Worm (Caenorhabditis elegans): ENCODE results near the gene Y105C5B.18.

DNA sequence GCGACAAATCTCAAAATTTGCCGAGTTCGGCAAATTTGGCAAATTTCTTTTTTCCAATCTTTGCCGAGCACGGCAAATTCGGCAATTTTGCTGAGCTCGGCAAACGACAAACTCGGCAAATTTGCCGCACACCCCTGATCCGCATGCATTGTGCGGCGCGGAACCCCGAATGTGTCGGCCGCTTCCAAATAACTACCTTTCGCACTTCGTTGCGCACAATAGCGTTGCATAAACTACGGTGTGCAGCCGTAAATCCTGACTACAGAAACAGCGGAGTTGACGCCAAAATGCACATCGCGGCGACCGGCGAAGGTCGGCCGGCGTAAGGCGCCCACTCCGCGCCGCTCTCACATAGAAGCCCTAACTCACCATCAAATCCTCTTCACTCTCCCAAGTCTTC, 25.9 kb upstream of the Y105C5B.18 start:
- TF ChIP-seq zag-1 (tag; optimal IDR thresholded peaks at IDR 0.05), result no peak
- no peak for TF ChIP-seq egl-27 (tag; optimal IDR thresholded peaks at IDR 0.05)
- no peak for TF ChIP-seq mep-1 (tag; optimal IDR thresholded peaks at IDR 0.05)
- no peak for TF ChIP-seq pax-3 (tag; optimal IDR thresholded peaks at IDR 0.05)
- TF ChIP-seq aly-2 (tag; optimal IDR thresholded peaks at IDR 0.05), result no peak
- TF ChIP-seq efl-3 (GFP tag; optimal IDR thresholded peaks at IDR 0.05), result no peak
- TF ChIP-seq efl-1 (optimal IDR thresholded peaks at IDR 0.05), result no peak
- TF ChIP-seq efl-1 (GFP tag; optimal IDR thresholded peaks at IDR 0.05 in 1 of 2), result no peak

Measured in whole organism, L1 larva.